Worm (Caenorhabditis elegans): ENCODE results near the gene fbxa-11.

- TF ChIP-seq flt-1 (GFP tag; IDR thresholded peaks at IDR 0.05) (no peak), tab-1 (GFP tag; IDR thresholded peaks at IDR 0.05) (no peak), T22C8.4 (GFP tag; IDR thresholded peaks at IDR 0.05) (no peak), med-1 (GFP tag; optimal IDR thresholded peaks at IDR 0.05; ENCODE audit: insufficient read depth) (no peak), ztf-23 (GFP tag; IDR thresholded peaks at IDR 0.05) (no peak), cog-1 (tag; optimal IDR thresholded peaks at IDR 0.05) (no peak), klf-2 (GFP tag; conservative IDR thresholded peaks at IDR 0.05) (no peak)
Observed at ce11 chrIII:919322-919721, 31.3 kb upstream of the fbxa-11 start, which contains the start of gene F23H11.7.

Measured in whole organism, midembryonic.